Worm (Caenorhabditis elegans) whole organism, L4/young adult: ENCODE data around the gene F34D10.8.

Source experiments
- W03F9.2 ChIP-seq: fragments of 150-350 bp; optimal IDR thresholded peaks from 2 replicates; lab custom pipeline; 2014; ENCODE audit warnings: missing biosample characterization, missing genetic modification characterization
- dao-5 ChIP-seq: sonication (generic microtip); optimal IDR thresholded peaks from 2 replicates; lab custom pipeline; 2016; ENCODE audit warnings: missing genotype, missing genetic modification characterization, moderate library complexity, missing compliant biosample characterization
- him-1 ChIP-seq: sonication (generic microtip); optimal IDR thresholded peaks from 2 replicates; lab custom pipeline; 2016; ENCODE audit warnings: missing genotype, missing genetic modification reagents, missing genetic modification characterization, missing compliant biosample characterization

The F34D10.8 gene

ce11 chrIII:3719564-3719963 lies 11.0 kb upstream of the F34D10.8 start, which contains the start of gene C14B1.8:
TSS of gene C14B1.8 (minus strand) at chrIII:3719680.
- no peak for TF ChIP-seq him-1 (tag; lab: Kevin White, UChicago)
- no peak for TF ChIP-seq dao-5 (tag; lab: Kevin White, UChicago)

DNA sequence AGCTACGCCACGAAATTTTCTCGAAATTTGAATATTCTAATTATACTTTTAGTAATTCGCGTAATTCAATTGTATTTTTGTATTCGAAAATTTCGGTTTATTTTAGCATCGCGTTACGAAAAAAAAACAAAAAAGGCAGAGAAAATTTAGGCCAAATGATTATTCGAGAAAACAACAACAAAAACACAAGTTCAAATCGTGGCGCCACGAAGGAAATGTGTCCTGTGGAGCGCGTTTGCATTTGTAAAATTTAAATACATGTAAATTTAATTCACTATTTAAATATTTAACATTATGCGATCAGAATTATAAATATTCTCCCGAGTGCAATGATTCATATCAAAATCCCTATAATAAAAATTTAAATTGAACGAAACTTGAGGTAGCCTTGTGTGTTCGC lies 6.8 kb upstream of the F34D10.8 start:
- TF ChIP-seq W03F9.2: no peak
- TF ChIP-seq him-1 (tag; lab: Kevin White, UChicago): no peak
- TF ChIP-seq dao-5 (tag; lab: Kevin White, UChicago): no peak

DNA sequence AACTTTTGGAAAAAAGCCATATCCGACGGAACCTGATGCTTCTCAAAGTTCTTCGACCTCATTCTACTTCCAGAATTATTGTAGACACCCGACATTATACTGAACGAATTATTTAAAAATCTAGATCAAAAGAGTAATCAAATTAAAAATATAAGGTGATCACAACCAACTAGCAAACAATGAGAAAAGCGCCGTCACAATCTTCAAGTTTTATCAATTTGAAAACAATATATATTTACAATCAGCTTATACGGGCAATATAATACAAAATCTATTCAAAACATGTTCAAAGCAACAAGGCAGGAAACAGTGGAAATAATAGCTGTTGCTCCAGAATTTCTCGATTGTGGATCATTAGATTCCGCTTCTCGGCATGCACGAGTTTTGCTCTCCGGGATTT lies 5.7 kb upstream of the F34D10.8 start, which contains the start of gene C14B1.12:
Gene C14B1.12, minus strand, starts transcription at position 101 of the 400 bp plus-strand sequence.
- TF ChIP-seq dao-5 (tag; lab: Kevin White, UChicago): no peak
- no peak for TF ChIP-seq W03F9.2
- TF ChIP-seq him-1 (tag; lab: Kevin White, UChicago): no peak

- TF ChIP-seq him-1 (tag; lab: Kevin White, UChicago): no peak
- TF ChIP-seq W03F9.2: no peak
- no peak for TF ChIP-seq dao-5 (tag; lab: Kevin White, UChicago)
Observed at ce11 chrIII:3726443-3726842, 4.1 kb upstream of the F34D10.8 start, which contains the start of gene gldi-5. TSS of gene gldi-5 (minus strand) at chrIII:3726500.

ce11 chrIII:3729520-3729919 lies 1.1 kb upstream of the F34D10.8 start, which contains the start of gene F34D10.9:
TSS of gene F34D10.9 (minus strand) at chrIII:3729620.
- TF ChIP-seq dao-5 (tag; lab: Kevin White, UChicago) (no peak), W03F9.2 (no peak), him-1 (tag; lab: Kevin White, UChicago) (no peak)

- TF ChIP-seq him-1 (tag; lab: Kevin White, UChicago) (no peak), dao-5 (tag; lab: Kevin White, UChicago) (no peak), W03F9.2 (no peak)
Observed at ce11 chrIII:3734007-3734406, 3.4 kb downstream of the F34D10.8 start, which contains the start of gene F34D10.3. TSS of gene F34D10.3 (plus strand) at chrIII:3734255.

DNA sequence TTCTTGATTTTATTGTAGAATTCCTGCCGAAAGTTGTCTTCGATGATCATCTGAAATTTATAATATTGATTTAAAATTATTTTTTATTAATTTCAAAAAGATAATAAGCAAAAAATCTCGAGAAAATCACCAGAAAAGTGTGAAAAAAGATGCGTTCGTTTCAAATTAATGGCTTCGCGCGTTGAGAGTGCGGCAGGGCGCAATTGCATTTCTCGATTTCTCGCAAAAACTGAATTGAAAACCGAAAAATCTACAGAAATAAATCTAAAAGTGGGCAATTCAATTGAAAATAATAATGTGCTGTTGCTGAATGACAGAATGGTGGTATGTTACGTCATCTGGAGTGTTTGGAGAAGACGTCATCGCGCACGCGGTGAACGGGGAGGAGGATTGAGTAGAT lies 4.4 kb downstream of the F34D10.8 start, which contains the start of gene evl-18:
Gene evl-18, minus strand, starts transcription at position 50 of the 400 bp plus-strand sequence.
- TF ChIP-seq W03F9.2 (no peak), dao-5 (tag; lab: Kevin White, UChicago) (no peak), him-1 (tag; lab: Kevin White, UChicago) (no peak)

- TF ChIP-seq him-1 (tag; lab: Kevin White, UChicago): no peak
- TF ChIP-seq dao-5 (tag; lab: Kevin White, UChicago): no peak
- no peak for TF ChIP-seq W03F9.2
Observed at ce11 chrIII:3735509-3736255, 5.1 kb downstream of the F34D10.8 start.

ce11 chrIII:3736302-3736701 lies 5.7 kb downstream of the F34D10.8 start, which contains the start of gene F34D10.4:
TSS of gene F34D10.4 (plus strand) at chrIII:3736602.
- TF ChIP-seq dao-5 (tag; lab: Kevin White, UChicago): no peak
- TF ChIP-seq W03F9.2: no peak
- no peak for TF ChIP-seq him-1 (tag; lab: Kevin White, UChicago)

ce11 chrIII:3737742-3738141 lies 7.2 kb downstream of the F34D10.8 start:
- TF ChIP-seq W03F9.2: no peak
- TF ChIP-seq dao-5 (tag; lab: Kevin White, UChicago): no peak
- no peak for TF ChIP-seq him-1 (tag; lab: Kevin White, UChicago)

DNA sequence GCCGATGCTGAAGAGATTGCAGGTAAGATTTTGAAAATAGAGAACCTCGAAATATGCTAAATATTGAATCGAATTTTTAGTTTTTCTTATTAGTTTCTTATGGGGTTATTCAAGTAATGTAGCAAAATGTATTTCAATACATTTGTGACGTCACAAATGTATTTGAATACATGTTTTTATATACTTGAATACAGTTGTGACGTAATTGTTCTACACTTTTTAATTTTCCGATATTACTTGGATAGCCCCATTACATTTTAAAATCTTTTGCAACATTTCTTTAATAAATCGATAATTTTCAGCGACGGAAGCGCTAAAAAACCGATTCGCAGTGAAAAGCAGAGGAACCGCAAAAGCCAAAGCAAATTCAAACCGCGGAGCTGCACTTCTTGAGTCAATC lies 7.8 kb downstream of the F34D10.8 start:
- TF ChIP-seq W03F9.2: no peak
- no peak for TF ChIP-seq him-1 (tag; lab: Kevin White, UChicago)
- TF ChIP-seq dao-5 (tag; lab: Kevin White, UChicago): no peak

DNA sequence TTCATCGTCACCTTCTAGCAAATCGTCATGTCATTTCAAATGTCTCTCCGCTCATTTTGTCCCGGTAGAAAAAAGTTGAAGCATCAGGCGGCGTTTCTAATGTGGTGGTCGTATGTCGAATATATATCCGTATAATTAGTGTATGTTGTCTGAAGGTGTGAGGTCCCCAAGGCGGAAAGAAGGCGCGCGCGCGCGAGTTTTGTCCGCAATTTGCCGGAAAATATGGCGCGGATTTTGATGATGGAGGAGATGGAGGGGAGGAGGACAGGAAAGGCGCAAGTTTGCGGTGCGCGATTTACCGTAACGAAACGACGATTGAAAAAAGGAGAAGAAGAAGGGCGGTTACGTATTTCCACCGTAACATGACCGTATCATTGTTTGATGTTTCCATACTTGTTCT lies 11.5 kb downstream of the F34D10.8 start:
- no peak for TF ChIP-seq W03F9.2
- no peak for TF ChIP-seq him-1 (tag; lab: Kevin White, UChicago)
- TF ChIP-seq dao-5 (tag; lab: Kevin White, UChicago): no peak

DNA sequence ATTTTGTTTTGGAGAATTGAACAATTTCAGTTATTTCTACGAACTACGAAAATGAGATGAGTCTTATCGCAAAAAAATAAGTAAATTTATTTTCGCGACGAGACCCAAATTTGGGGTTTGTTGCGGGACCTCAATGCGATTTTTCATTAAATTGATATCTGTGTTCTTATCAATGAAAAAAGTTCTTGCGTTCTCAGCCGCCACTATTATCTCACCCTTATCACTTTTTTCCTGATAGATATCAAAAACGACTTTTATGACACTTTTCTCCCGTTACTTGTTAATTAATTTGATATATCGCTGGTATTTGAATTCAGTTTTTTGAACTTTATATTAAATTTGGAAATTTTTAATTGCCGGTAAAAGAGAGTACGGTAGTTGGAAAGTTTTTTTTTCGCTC lies 12.8 kb downstream of the F34D10.8 start:
- TF ChIP-seq him-1 (tag; lab: Kevin White, UChicago): no peak
- no peak for TF ChIP-seq dao-5 (tag; lab: Kevin White, UChicago)
- no peak for TF ChIP-seq W03F9.2

DNA sequence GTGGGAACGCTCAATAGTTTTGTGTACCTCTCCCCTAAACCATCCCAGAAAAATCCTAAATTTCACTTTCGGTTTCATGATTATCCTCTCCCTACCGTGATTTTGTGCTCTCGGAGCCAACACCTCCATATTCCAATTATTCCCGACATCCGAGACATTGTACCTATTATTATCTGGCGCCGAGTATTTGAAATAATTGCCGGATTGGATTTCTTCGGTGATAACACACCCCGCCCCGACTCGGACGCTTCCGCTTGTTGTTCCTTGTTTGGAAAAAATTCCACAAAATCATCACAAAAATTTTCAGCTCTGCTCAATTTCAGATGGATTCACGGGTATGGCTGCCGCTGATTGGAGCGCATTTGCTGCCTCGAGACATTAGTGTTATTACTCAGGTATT lies 14.6 kb downstream of the F34D10.8 start, which contains the start of gene lin-48:
Gene lin-48, plus strand, starts transcription at position 301 of the 400 bp plus-strand sequence.
- TF ChIP-seq dao-5 (tag; lab: Kevin White, UChicago) (no peak), him-1 (tag; lab: Kevin White, UChicago) (no peak), W03F9.2 (no peak)
